Worm (Caenorhabditis elegans) whole organism, mixed stage, embryonic: ENCODE data around the gene R06F6.14.

Experiments
- M03D4.4 ChIP-seq: sonication (generic microtip); optimal IDR thresholded peaks from 2 replicates; lab custom pipeline; 2017; ENCODE audit warnings: mild to moderate bottlenecking, missing genetic modification characterization, missing compliant biosample characterization
- bed-3 ChIP-seq: fragments of 200-800 bp; sonication (Bioruptor generic); optimal IDR thresholded peaks from 3 replicates; lab custom pipeline; 2018; ENCODE audit warnings: mild to moderate bottlenecking, missing genetic modification characterization, moderate library complexity, missing compliant biosample characterization
- blmp-1 ChIP-seq: fragments of 150-350 bp; optimal IDR thresholded peaks from 2 replicates; lab custom pipeline; 2014; ENCODE audit warnings: missing biosample characterization, missing genetic modification characterization
- ceh-39 ChIP-seq: fragments of 150-350 bp; optimal IDR thresholded peaks from 2 replicates; lab custom pipeline; 2014; ENCODE audit warnings: missing biosample characterization, missing genetic modification characterization
- ceh-43 ChIP-seq: fragments of 200-800 bp; sonication (Bioruptor generic); optimal IDR thresholded peaks from 2 replicates; lab custom pipeline; 2018; ENCODE audit warnings: mild to moderate bottlenecking, missing genetic modification characterization, moderate library complexity, missing compliant biosample characterization
- ces-1 ChIP-seq: fragments of 150-350 bp; optimal IDR thresholded peaks from 2 replicates; lab custom pipeline; 2014; ENCODE audit warnings: missing biosample characterization, missing genetic modification reagents, missing genetic modification characterization
- cnd-1 ChIP-seq: fragments of 200-800 bp; sonication (Bioruptor generic); optimal IDR thresholded peaks from 2 replicates; lab custom pipeline; 2018; ENCODE audit warnings: mild to moderate bottlenecking, missing genetic modification characterization, missing compliant biosample characterization
- elt-1 ChIP-seq: sonication (generic microtip); optimal IDR thresholded peaks from 2 replicates; lab custom pipeline; 2017; ENCODE audit warnings: missing genetic modification characterization, mild to moderate bottlenecking, missing compliant biosample characterization, antibody characterized with exemption, moderate library complexity, borderline replicate concordance; ENCODE audit not compliant: insufficient read depth
- elt-3 ChIP-seq: fragments of 150-350 bp; optimal IDR thresholded peaks from 2 replicates; lab custom pipeline; 2014; ENCODE audit warnings: missing biosample characterization, missing genetic modification characterization
- flh-1 ChIP-seq: fragments of 200-800 bp; sonication (Bioruptor generic); optimal IDR thresholded peaks from 2 replicates; lab custom pipeline; 2018; ENCODE audit warnings: mild to moderate bottlenecking, missing genetic modification characterization, moderate library complexity, missing compliant biosample characterization
- ham-2 ChIP-seq: fragments of 200-800 bp; sonication (Bioruptor generic); optimal IDR thresholded peaks from 2 replicates; lab custom pipeline; 2018; ENCODE audit warnings: mild to moderate bottlenecking, missing genetic modification characterization, missing compliant biosample characterization
- hlh-1 ChIP-seq: fragments of 150-350 bp; optimal IDR thresholded peaks from 2 replicates; lab custom pipeline; 2014; ENCODE audit warnings: missing biosample characterization, missing genetic modification reagents, missing genetic modification characterization
- lin-13 ChIP-seq: fragments of 150-350 bp; optimal IDR thresholded peaks from 2 replicates; lab custom pipeline; 2014; ENCODE audit warnings: missing biosample characterization, missing genetic modification characterization
- lin-32 ChIP-seq: fragments of 200-800 bp; sonication (Bioruptor generic); optimal IDR thresholded peaks from 2 replicates; lab custom pipeline; 2018; ENCODE audit warnings: mild to moderate bottlenecking, missing genetic modification characterization, missing compliant biosample characterization
- lsy-2 ChIP-seq: fragments of 150-350 bp; optimal IDR thresholded peaks from 2 replicates; lab custom pipeline; 2014; ENCODE audit warnings: missing biosample characterization, missing genetic modification characterization
- mab-5 ChIP-seq: fragments of 150-350 bp; optimal IDR thresholded peaks from 2 replicates; lab custom pipeline; 2014; ENCODE audit warnings: missing biosample characterization, missing genetic modification characterization
- mep-1 ChIP-seq: fragments of 150-350 bp; optimal IDR thresholded peaks from 2 replicates; lab custom pipeline; 2017; ENCODE audit warnings: missing biosample characterization, missing genetic modification reagents, missing genetic modification characterization, inconsistent platforms
- mls-2 ChIP-seq: sonication (generic microtip); optimal IDR thresholded peaks from 2 replicates; lab custom pipeline; 2016; ENCODE audit warnings: mild to moderate bottlenecking, missing genetic modification characterization, moderate library complexity, missing compliant biosample characterization
- nhr-12 ChIP-seq: fragments of 150-350 bp; optimal IDR thresholded peaks from 2 replicates; lab custom pipeline; 2014; ENCODE audit warnings: missing biosample characterization, missing genetic modification characterization
- nhr-2 ChIP-seq: fragments of 150-350 bp; optimal IDR thresholded peaks from 2 replicates; lab custom pipeline; 2014; ENCODE audit warnings: missing biosample characterization, missing genetic modification characterization
- nhr-237 ChIP-seq: fragments of 150-350 bp; optimal IDR thresholded peaks from 2 replicates; lab custom pipeline; 2014; ENCODE audit warnings: missing biosample characterization, missing genetic modification characterization
- nhr-28 ChIP-seq: fragments of 150-350 bp; optimal IDR thresholded peaks from 2 replicates; lab custom pipeline; 2014; ENCODE audit warnings: missing biosample characterization, missing genetic modification characterization
- nhr-76 ChIP-seq: sonication (generic microtip); optimal IDR thresholded peaks from 2 replicates; lab custom pipeline; 2017; ENCODE audit warnings: missing biosample characterization, missing genetic modification characterization
- pha-4 ChIP-seq: fragments of 150-350 bp; optimal IDR thresholded peaks from 2 replicates; lab custom pipeline; 2018; ENCODE audit warnings: missing biosample characterization, missing genetic modification reagents, missing genetic modification characterization
- sem-2 ChIP-seq: fragments of 200-800 bp; sonication (Bioruptor generic); optimal IDR thresholded peaks from 2 replicates; lab custom pipeline; 2018; ENCODE audit warnings: mild to moderate bottlenecking, missing genetic modification characterization, missing compliant biosample characterization
- snpc-4 ChIP-seq: fragments of 150-350 bp; optimal IDR thresholded peaks from 2 replicates; lab custom pipeline; 2014; ENCODE audit warnings: missing biosample characterization, missing genetic modification characterization
- sptf-1 ChIP-seq: sonication (generic microtip); optimal IDR thresholded peaks from 2 replicates; lab custom pipeline; 2017; ENCODE audit warnings: mild to moderate bottlenecking, missing genetic modification characterization, moderate library complexity, missing compliant biosample characterization
- tbx-8 ChIP-seq: fragments of 200-800 bp; sonication (Bioruptor generic); optimal IDR thresholded peaks from 2 replicates; lab custom pipeline; 2018; ENCODE audit warnings: mild to moderate bottlenecking, missing genetic modification characterization, moderate library complexity, missing compliant biosample characterization
- unc-62 ChIP-seq: fragments of 150-350 bp; optimal IDR thresholded peaks from 2 replicates; lab custom pipeline; 2014; ENCODE audit warnings: missing biosample characterization, missing genetic modification reagents, missing genetic modification characterization
- zip-8 ChIP-seq: fragments of 150-350 bp; optimal IDR thresholded peaks from 2 replicates; lab custom pipeline; 2014; ENCODE audit warnings: missing biosample characterization, missing genetic modification characterization

Gene R06F6.14

DNA sequence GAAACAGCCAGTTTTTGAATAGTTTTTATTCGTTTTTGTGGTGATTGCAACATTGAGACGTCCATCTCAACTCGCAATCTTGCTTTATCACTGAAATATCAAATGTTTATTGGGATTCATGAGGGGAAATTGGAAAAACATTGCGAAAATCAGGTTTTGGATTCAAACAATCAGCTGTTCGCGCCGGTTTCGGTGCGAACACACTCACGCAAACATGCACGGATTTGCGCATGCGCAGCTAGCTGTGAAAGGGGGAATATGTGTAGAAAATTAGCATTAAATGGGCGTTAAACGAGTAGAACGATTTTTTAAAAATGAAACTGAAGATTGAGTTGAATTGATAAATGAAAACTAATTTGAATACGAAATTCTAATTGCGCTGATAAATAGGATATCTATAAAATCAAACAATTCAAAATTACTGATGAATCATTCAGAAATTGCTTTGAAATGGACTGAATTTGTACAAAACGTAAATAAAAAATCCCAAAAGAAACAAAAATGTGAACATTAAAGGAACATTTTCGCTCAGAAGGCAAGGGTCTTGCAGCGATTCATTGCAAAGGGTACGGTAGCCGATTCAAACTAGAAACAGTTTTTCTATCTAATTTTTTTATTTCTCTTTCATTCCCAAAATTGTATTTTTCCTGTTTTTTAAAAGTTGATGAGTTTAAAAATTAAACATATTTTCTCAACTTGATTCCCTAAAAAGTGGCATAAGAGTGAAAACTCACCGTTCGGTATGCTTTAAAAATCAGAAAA lies 25.7 kb upstream of the R06F6.14 start, which contains the start of gene ect-2:
ect-2 (minus strand) TSS at position 762 of the 762 bp plus-strand sequence.
- TF ChIP-seq nhr-76 (tag; lab: Kevin White, UChicago) (no peak), ham-2 (GFP tag; lab: Kevin White, UChicago) (peak; percentile 50)

DNA sequence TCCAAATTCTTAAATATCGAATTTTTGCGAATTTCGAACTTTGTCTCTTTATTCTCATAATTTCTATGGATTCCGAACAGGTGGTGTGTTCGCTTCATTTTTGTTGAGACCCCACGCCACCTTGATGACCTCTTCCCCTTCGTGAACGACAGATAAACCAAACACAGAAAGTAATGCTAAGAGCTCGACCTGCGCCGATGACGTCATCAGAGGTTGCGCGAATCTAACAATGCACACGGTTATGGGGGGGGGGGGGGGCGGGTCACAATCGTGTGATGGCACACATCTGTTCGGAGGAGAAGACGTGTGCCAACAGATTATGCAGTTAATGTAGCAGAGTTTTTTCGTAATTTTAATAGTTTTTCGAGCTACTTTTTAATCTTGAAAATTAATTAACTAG lies 24.8 kb upstream of the R06F6.14 start:
- peak; percentile 70 for TF ChIP-seq cnd-1 (tag; lab: Kevin White, UChicago)
- TF ChIP-seq zip-8 (tag; lab: Kevin White, UChicago) = peak; percentile 39
- no peak for TF ChIP-seq sptf-1 (tag; lab: Kevin White, UChicago)
- TF ChIP-seq nhr-2 (tag; lab: Kevin White, UChicago) = peak; percentile 70

DNA sequence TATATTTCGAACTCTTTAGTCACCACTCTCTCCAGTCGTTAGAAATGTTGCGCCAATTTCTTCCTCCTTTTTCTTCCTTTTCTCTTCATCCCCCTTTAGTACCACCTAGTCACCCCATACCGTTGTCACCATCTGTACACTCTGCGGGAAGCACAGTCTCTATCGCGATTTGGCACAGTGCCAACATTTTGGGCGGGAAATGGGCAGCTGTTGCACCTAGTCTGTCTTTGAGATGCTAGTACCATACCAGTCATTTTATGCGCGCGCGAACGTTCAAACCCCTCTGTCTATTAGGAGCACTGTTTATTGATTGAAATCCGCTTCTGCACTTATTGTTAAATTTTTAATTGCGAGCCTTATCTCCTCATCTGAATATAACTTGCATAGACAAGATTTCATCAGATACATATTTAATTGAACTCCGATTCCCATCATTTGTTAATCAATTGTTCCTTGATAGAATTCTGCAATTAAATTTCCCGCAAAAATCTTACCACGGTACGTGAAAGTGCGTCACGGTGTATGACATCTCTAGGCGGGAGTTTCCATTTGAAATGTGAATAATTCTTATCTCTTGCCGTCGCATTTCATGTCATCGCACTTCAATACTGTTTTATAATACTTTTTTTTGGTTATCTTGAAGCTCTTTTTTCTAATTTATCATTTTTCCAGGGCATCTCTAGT lies 24.2 kb upstream of the R06F6.14 start, which contains the start of gene cdl-1:
cdl-1 (plus strand) TSS at position 673 of the 684 bp plus-strand sequence.
- TF ChIP-seq nhr-2 (tag; lab: Kevin White, UChicago) = peak; percentile 59
- no peak for TF ChIP-seq zip-8 (tag; lab: Kevin White, UChicago)
- TF ChIP-seq lin-32 (GFP tag; lab: Kevin White, UChicago) = peak; percentile 70
- TF ChIP-seq pha-4 = no peak
- peak; percentile 69 for TF ChIP-seq cnd-1 (tag; lab: Kevin White, UChicago)
- no peak for TF ChIP-seq ceh-43
- no peak for TF ChIP-seq sptf-1 (tag; lab: Kevin White, UChicago)
- peak; percentile 33 for TF ChIP-seq hlh-1 (tag; lab: Kevin White, UChicago)
- TF ChIP-seq lsy-2 (tag; lab: Kevin White, UChicago) = peak; percentile 22
- TF ChIP-seq nhr-76 (tag; lab: Kevin White, UChicago) = no peak
- TF ChIP-seq snpc-4 (tag; lab: Kevin White, UChicago) = no peak
- peak; percentile 51 for TF ChIP-seq ces-1
- TF ChIP-seq nhr-12 = no peak
- TF ChIP-seq nhr-237 (tag; lab: Kevin White, UChicago) = peak; percentile 6
- TF ChIP-seq M03D4.4 = no peak
- TF ChIP-seq nhr-28 (tag; lab: Kevin White, UChicago) = no peak
- no peak for TF ChIP-seq unc-62 (GFP tag; lab: Kevin White, UChicago)
- TF ChIP-seq bed-3 (GFP tag; lab: Kevin White, UChicago) = no peak
- no peak for TF ChIP-seq mep-1
- no peak for TF ChIP-seq blmp-1
- TF ChIP-seq, all 35 proteins: peak for 7

DNA sequence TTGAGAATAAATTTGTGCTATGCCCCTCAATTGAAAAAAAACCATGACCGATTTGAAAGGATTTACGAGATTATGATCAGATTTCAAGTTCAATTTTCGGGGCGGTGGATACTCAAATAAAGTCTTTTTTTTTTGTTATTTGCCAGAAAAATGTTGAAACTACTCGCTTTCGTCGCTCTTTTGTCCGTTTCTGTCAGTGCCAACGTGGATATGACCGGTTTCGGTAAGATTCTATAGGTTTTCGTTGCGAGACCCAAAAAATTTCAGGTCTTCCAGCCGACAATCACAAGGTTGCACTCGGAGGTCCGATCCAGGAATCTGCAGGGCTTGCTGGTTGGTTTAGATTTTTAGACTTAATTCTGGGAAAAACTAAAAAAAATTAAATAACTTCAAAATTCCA lies 21.9 kb upstream of the R06F6.14 start, which contains the start of gene tag-209:
tag-209 (plus strand) TSS at position 73 of the 400 bp plus-strand sequence.
- no peak for TF ChIP-seq lin-13
- no peak for TF ChIP-seq elt-1 (tag; lab: Kevin White, UChicago)
- TF ChIP-seq ceh-39 (tag; lab: Kevin White, UChicago) = no peak
- TF ChIP-seq nhr-12 = no peak
- TF ChIP-seq nhr-28 (tag; lab: Kevin White, UChicago) = no peak
- TF ChIP-seq pha-4 = no peak
- no peak for TF ChIP-seq ces-1
- no peak for TF ChIP-seq tbx-8 (GFP tag; lab: Kevin White, UChicago)
- no peak for TF ChIP-seq ham-2 (GFP tag; lab: Kevin White, UChicago)
- TF ChIP-seq, all 35 proteins: peak for 0

DNA sequence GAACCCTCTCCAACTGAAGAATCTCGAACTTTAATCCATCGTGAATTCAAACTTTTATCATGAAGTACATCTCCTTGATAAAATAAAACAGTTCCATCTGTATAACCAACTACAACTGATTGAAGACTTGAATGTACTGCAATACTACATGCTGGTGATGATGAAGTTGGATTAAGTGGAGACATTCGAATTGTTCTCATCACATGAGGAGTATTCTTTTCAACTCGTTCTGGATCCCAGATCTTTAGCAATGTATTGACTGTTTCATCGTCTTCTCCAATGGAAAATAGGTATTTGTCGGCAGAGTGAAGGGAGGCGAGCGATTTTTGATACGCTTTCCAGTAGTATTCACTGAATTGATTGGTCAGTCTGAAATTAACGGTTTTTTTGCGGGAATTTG lies 16.5 kb upstream of the R06F6.14 start:
- TF ChIP-seq elt-3 (tag; lab: Kevin White, UChicago) (no peak), snpc-4 (tag; lab: Kevin White, UChicago) (no peak), ham-2 (GFP tag; lab: Kevin White, UChicago) (no peak), flh-1 (GFP tag; lab: Kevin White, UChicago) (no peak), nhr-28 (tag; lab: Kevin White, UChicago) (no peak), mep-1 (no peak), sem-2 (GFP tag; lab: Kevin White, UChicago) (no peak), ceh-39 (tag; lab: Kevin White, UChicago) (no peak), mab-5 (tag; lab: Kevin White, UChicago) (no peak), ceh-43 (no peak), mls-2 (no peak), zip-8 (tag; lab: Kevin White, UChicago) (no peak)
